Fruit fly (Drosophila melanogaster) S2 (cell line): Measurements from ENCODE around the gene CG4666.

Experiments
- CG8478 ChIP-seq: fragments of >200 bp; optimal IDR thresholded peaks from 2 replicates; lab custom pipeline; 2018
- CTCF ChIP-seq, 2 experiments: fragments of >200 bp; optimal IDR thresholded peaks; 2 replicates each; lab custom pipeline; 2018

CG4666 gene

dm6 chrX:6077686-6078085 is at the start of gene CG4666:
TSS of gene CG4666 (minus strand) at chrX:6077786.
- no peak for TF ChIP-seq CTCF (optimal IDR thresholded peaks at IDR 0.05; lab: Kevin White, UChicago)
- no peak for TF ChIP-seq CG8478 (lab: Kevin White, UChicago)

dm6 chrX:6109872-6110271 is 32.3 kb upstream of the CG4666 start:
- TF ChIP-seq CTCF (optimal IDR thresholded peaks at IDR 0.05; lab: Kevin White, UChicago) (peak; percentile 94 to 96), CG8478 (lab: Kevin White, UChicago) (no peak)

dm6 chrX:6104724-6105123 is 27.1 kb upstream of the CG4666 start:
- no peak for TF ChIP-seq CG8478 (lab: Kevin White, UChicago)
- peak in 1 of 2 experiments; percentile 54 for TF ChIP-seq CTCF (optimal IDR thresholded peaks at IDR 0.05; lab: Kevin White, UChicago)

dm6 chrX:6097578-6097977 is 20.0 kb upstream of the CG4666 start:
- no peak for TF ChIP-seq CTCF (optimal IDR thresholded peaks at IDR 0.05; lab: Kevin White, UChicago)
- no peak for TF ChIP-seq CG8478 (lab: Kevin White, UChicago)

dm6 chrX:6094599-6094998 is 17.0 kb upstream of the CG4666 start:
- no peak for TF ChIP-seq CG8478 (lab: Kevin White, UChicago)
- no peak for TF ChIP-seq CTCF (optimal IDR thresholded peaks at IDR 0.05; lab: Kevin White, UChicago)

dm6 chrX:6094078-6094477 is 16.5 kb upstream of the CG4666 start:
- TF ChIP-seq CTCF (optimal IDR thresholded peaks at IDR 0.05; lab: Kevin White, UChicago) (no peak), CG8478 (lab: Kevin White, UChicago) (no peak)

dm6 chrX:6092235-6092634 is 14.6 kb upstream of the CG4666 start:
- no peak for TF ChIP-seq CTCF (optimal IDR thresholded peaks at IDR 0.05; lab: Kevin White, UChicago)
- no peak for TF ChIP-seq CG8478 (lab: Kevin White, UChicago)

dm6 chrX:6090809-6091667 is 13.5 kb upstream of the CG4666 start, which contains the start of the genes Nep1 and Mipp2:
TSS of gene Nep1 (plus strand) at chrX:6091205.
TSS of gene Mipp2 (minus strand) at chrX:6091471.
- TF ChIP-seq CTCF (optimal IDR thresholded peaks at IDR 0.05; lab: Kevin White, UChicago): no peak
- no peak for TF ChIP-seq CG8478 (lab: Kevin White, UChicago)

dm6 chrX:6089679-6090460 is 12.3 kb upstream of the CG4666 start, which contains the start of gene raptor:
TSS of gene raptor (minus strand) at chrX:6090201.
- no peak for TF ChIP-seq CG8478 (lab: Kevin White, UChicago)
- no peak for TF ChIP-seq CTCF (optimal IDR thresholded peaks at IDR 0.05; lab: Kevin White, UChicago)

- no peak for TF ChIP-seq CG8478 (lab: Kevin White, UChicago)
- TF ChIP-seq CTCF (optimal IDR thresholded peaks at IDR 0.05; lab: Kevin White, UChicago): no peak
Observed at dm6 chrX:6081296-6081695, 3.7 kb upstream of the CG4666 start, which contains the start of gene CG4660. TSS of gene CG4660 (minus strand) at chrX:6081372.

- no peak for TF ChIP-seq CG8478 (lab: Kevin White, UChicago)
- TF ChIP-seq CTCF (optimal IDR thresholded peaks at IDR 0.05; lab: Kevin White, UChicago): no peak
Observed at dm6 chrX:6077043-6077547, 491 bp downstream of the CG4666 start.

- TF ChIP-seq CTCF (optimal IDR thresholded peaks at IDR 0.05; lab: Kevin White, UChicago) (no peak), CG8478 (lab: Kevin White, UChicago) (no peak)
Observed at dm6 chrX:6075586-6075985, 2.0 kb downstream of the CG4666 start.

dm6 chrX:6074845-6075244 is 2.7 kb downstream of the CG4666 start, which contains the start of gene Tsp5D:
TSS of gene Tsp5D (minus strand) at chrX:6074857.
- TF ChIP-seq CG8478 (lab: Kevin White, UChicago) (no peak), CTCF (optimal IDR thresholded peaks at IDR 0.05; lab: Kevin White, UChicago) (no peak)

- TF ChIP-seq CTCF (optimal IDR thresholded peaks at IDR 0.05; lab: Kevin White, UChicago) (no peak), CG8478 (lab: Kevin White, UChicago) (no peak)
Observed at dm6 chrX:6068714-6069113, 8.9 kb downstream of the CG4666 start.
